Fruit fly (Drosophila melanogaster) whole organism: ENCODE data around the gene CG31898.

ENCODE experiments used
- CG8478 ChIP-seq: fragments of >200 bp; optimal IDR thresholded peaks from 2 replicates; lab custom pipeline; 2018; ENCODE audit warnings: inconsistent platforms
- EcR ChIP-seq, 2 experiments: fragments of >200 bp; optimal IDR thresholded peaks; 2 replicates each; lab custom pipeline; 2017; ENCODE audit warnings: missing biosample characterization in 2 of 2, missing genetic modification characterization in 2 of 2, missing genetic modification reagents in 2 of 2
- pan ChIP-seq: fragments of >200 bp; optimal IDR thresholded peaks from 2 replicates; lab custom pipeline; 2017
- psq ChIP-seq: fragments of >200 bp; optimal IDR thresholded peaks from 2 replicates; lab custom pipeline; 2017
- usp ChIP-seq: fragments of >200 bp; optimal IDR thresholded peaks from 2 replicates; lab custom pipeline; 2017; ENCODE audit warnings: missing biosample characterization, missing genetic modification characterization, mixed read lengths

DNA sequence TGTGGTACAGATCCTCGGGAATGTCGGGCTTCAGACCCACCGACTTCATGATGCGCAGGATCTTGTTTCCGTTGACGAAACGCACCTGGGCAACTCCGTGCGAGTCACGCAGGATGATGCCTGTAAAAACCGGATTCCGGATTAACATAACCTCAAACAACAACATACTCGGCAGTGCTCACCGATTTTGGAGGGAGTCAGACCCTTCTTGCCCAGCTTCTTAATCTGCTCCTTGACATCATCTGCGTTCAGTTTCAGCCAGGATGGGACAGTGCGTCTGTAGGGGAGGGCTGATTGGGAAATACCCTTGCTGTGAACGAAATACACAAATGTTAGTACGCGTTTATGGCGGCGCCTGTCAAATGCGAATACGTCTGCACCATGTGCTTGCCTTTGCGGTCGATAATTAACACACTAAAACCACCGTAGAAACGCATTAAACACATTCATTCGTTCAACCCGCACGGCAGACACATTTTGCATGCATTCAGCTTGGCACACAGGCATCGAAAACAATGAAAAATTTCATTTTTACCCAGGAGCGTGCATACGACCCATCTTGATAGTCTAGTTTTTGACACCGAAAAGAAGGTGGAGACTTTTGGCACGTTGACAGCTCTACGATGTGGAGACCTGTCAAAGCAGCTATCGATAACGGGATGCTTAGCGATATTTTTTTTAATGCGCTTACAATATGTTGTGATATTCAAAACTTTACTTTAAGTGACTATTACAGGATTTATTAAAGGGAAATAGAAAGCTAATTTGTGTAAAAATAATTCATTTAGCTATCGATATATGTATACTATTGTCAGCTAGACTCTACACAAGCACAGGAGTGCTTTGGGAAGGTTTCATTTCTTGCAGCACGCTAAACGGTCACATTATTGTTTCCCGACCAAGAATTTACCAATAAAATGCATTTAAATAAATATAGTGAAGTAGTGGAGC lies 35.9 kb upstream of the CG31898 start, which contains the start of the genes RpS13 and CSN8:
- TF ChIP-seq pan (lab: Kevin White, UChicago) (no peak), psq (no peak), EcR (GFP tag; optimal IDR thresholded peaks at IDR 0.05; lab: Kevin White, UChicago) (no peak), usp (GFP tag; lab: Kevin White, UChicago) (no peak), CG8478 (no peak)
